Worm (Caenorhabditis elegans): Measurements from ENCODE around the gene dmsr-9.

ce11 chrV:6803992-6804391 is 4.5 kb upstream of the dmsr-9 start, which contains the start of gene dmsr-11:
- TF ChIP-seq nhr-11 (tag; optimal IDR thresholded peaks at IDR 0.05) (no peak), lsy-2 (tag; optimal IDR thresholded peaks at IDR 0.05) (no peak), attf-4 (tag; optimal IDR thresholded peaks at IDR 0.05) (no peak)

Measured in whole organism, L4 larva.